Worm (Caenorhabditis elegans) whole organism, late embryonic: ENCODE data around the gene tmbi-4.

ENCODE experiments used
- F13H6.1 ChIP-seq: sonication (generic microtip); optimal IDR thresholded peaks from 2 replicates; lab custom pipeline; 2016; ENCODE audit warnings: missing genetic modification characterization, missing compliant biosample characterization
- K02D7.2 ChIP-seq: sonication (generic microtip); optimal IDR thresholded peaks from 2 replicates; lab custom pipeline; 2017; ENCODE audit warnings: mild to moderate bottlenecking, missing genetic modification characterization, missing compliant biosample characterization
- ama-1 ChIP-seq: fragments of 150-350 bp; optimal IDR thresholded peaks from 2 replicates; lab custom pipeline; 2014
- ceh-18 ChIP-seq: sonication (generic microtip); optimal IDR thresholded peaks from 2 replicates; lab custom pipeline; 2016; ENCODE audit warnings: missing genetic modification characterization, missing compliant biosample characterization
- ceh-19 ChIP-seq: fragments of 200-800 bp; sonication (Bioruptor generic); optimal IDR thresholded peaks from 2 replicates; lab custom pipeline; 2018; ENCODE audit warnings: mild to moderate bottlenecking, missing genetic modification characterization, missing compliant biosample characterization
- ceh-2 ChIP-seq: sonication (generic microtip); optimal IDR thresholded peaks from 2 replicates; lab custom pipeline; 2016; ENCODE audit warnings: missing genotype, missing genetic modification characterization, missing compliant biosample characterization
- ceh-22 ChIP-seq: sonication (generic microtip); optimal IDR thresholded peaks from 2 replicates; lab custom pipeline; 2017; ENCODE audit warnings: missing biosample characterization, missing genetic modification characterization
- ceh-30 ChIP-seq: fragments of 150-350 bp; optimal IDR thresholded peaks from 2 replicates; lab custom pipeline; 2014; ENCODE audit warnings: missing biosample characterization, missing genetic modification characterization
- ceh-45 ChIP-seq: fragments of 200-800 bp; sonication (Bioruptor generic); IDR thresholded peaks from 2 replicates; pipeline ENCODE4 v1.3.6; 2022; ENCODE audit warnings: missing genetic modification reagents, missing genetic modification characterization, missing compliant biosample characterization
- ceh-6 ChIP-seq: fragments of 200-800 bp; sonication (Bioruptor generic); optimal IDR thresholded peaks from 2 replicates; lab custom pipeline; 2018; ENCODE audit warnings: mild to moderate bottlenecking, missing genetic modification characterization, missing compliant biosample characterization
- ceh-9 ChIP-seq: sonication (generic microtip); optimal IDR thresholded peaks from 2 replicates; lab custom pipeline; 2016; ENCODE audit warnings: mild to moderate bottlenecking, missing genetic modification characterization, inconsistent platforms, missing compliant biosample characterization
- fkh-6 ChIP-seq: sonication (generic microtip); optimal IDR thresholded peaks from 2 replicates; lab custom pipeline; 2016; ENCODE audit warnings: missing genetic modification characterization, missing compliant biosample characterization
- gmeb-2 ChIP-seq: sonication (generic microtip); optimal IDR thresholded peaks from 2 replicates; lab custom pipeline; 2016; ENCODE audit warnings: missing genetic modification characterization, inconsistent platforms, missing compliant biosample characterization
- hlh-15 ChIP-seq: sonication (generic microtip); optimal IDR thresholded peaks from 2 replicates; lab custom pipeline; 2016; ENCODE audit warnings: missing genetic modification characterization, missing compliant biosample characterization
- hlh-6 ChIP-seq: sonication (generic microtip); optimal IDR thresholded peaks from 2 replicates; lab custom pipeline; 2016; ENCODE audit warnings: missing genotype, missing genetic modification characterization, missing compliant biosample characterization
- hlh-8 ChIP-seq: sonication (generic microtip); optimal IDR thresholded peaks from 2 replicates; lab custom pipeline; 2016; ENCODE audit warnings: missing genotype, missing genetic modification characterization, missing compliant biosample characterization
- madf-2 ChIP-seq: sonication (generic microtip); optimal IDR thresholded peaks from 2 replicates; lab custom pipeline; 2017; ENCODE audit warnings: missing genetic modification characterization, missing compliant biosample characterization
- nfya-1 ChIP-seq: sonication (generic microtip); optimal IDR thresholded peaks from 2 replicates; lab custom pipeline; 2017; ENCODE audit warnings: missing genetic modification characterization, mild to moderate bottlenecking, missing compliant biosample characterization, antibody characterized with exemption, moderate library complexity
- nhr-11 ChIP-seq: fragments of 150-350 bp; optimal IDR thresholded peaks from 2 replicates; lab custom pipeline; 2014; ENCODE audit warnings: missing biosample characterization, missing genetic modification characterization
- nhr-232 ChIP-seq: sonication (generic microtip); optimal IDR thresholded peaks from 2 replicates; lab custom pipeline; 2016; ENCODE audit warnings: missing genetic modification characterization, missing compliant biosample characterization
- npax-4 ChIP-seq: sonication (generic microtip); optimal IDR thresholded peaks from 2 replicates; lab custom pipeline; 2016; ENCODE audit warnings: missing genetic modification characterization, missing compliant biosample characterization
- pag-3 ChIP-seq: sonication (generic microtip); optimal IDR thresholded peaks from 2 replicates; lab custom pipeline; 2016; ENCODE audit warnings: missing compliant biosample characterization, missing genetic modification characterization, borderline replicate concordance
- pax-1 ChIP-seq: fragments of 150-350 bp; optimal IDR thresholded peaks from 2 replicates; lab custom pipeline; 2014; ENCODE audit warnings: missing biosample characterization, missing genetic modification characterization
- pha-4 ChIP-seq: fragments of 150-350 bp; optimal IDR thresholded peaks from 2 replicates; lab custom pipeline; 2018; ENCODE audit warnings: missing biosample characterization, missing genetic modification reagents, missing genetic modification characterization
- pqm-1 ChIP-seq: sonication (generic microtip); optimal IDR thresholded peaks from 2 replicates; lab custom pipeline; 2016; ENCODE audit warnings: missing genetic modification characterization, missing compliant biosample characterization
- pros-1 ChIP-seq: fragments of 150-350 bp; optimal IDR thresholded peaks from 2 replicates; lab custom pipeline; 2014; ENCODE audit warnings: missing biosample characterization, missing genetic modification reagents, missing genetic modification characterization
- rnt-1 ChIP-seq: sonication (generic microtip); optimal IDR thresholded peaks from 2 replicates; lab custom pipeline; 2016; ENCODE audit warnings: missing genetic modification characterization, missing compliant biosample characterization
- sox-4 ChIP-seq: sonication (generic microtip); optimal IDR thresholded peaks from 2 replicates; lab custom pipeline; 2017; ENCODE audit warnings: mild to moderate bottlenecking, missing genetic modification characterization, inconsistent platforms, missing compliant biosample characterization
- syd-9 ChIP-seq: sonication (generic microtip); optimal IDR thresholded peaks from 2 replicates; lab custom pipeline; 2016; ENCODE audit warnings: mild to moderate bottlenecking, missing genetic modification characterization, moderate library complexity, missing compliant biosample characterization
- tbx-2 ChIP-seq: sonication (generic microtip); optimal IDR thresholded peaks from 2 replicates; lab custom pipeline; 2016; ENCODE audit warnings: missing genetic modification characterization, missing compliant biosample characterization
- unc-3 ChIP-seq, 2 experiments: fragments of 200-800 bp in 1 of 2; sonication (Bioruptor generic) in 1 of 2; sonication (generic microtip) in 1 of 2; conservative IDR thresholded peaks in 1 of 2; optimal IDR thresholded peaks in 1 of 2; 2 replicates each; pipeline versions ENCODE4 v1.3.6 to Lab custom; 2016 to 2022; ENCODE audit warnings: missing compliant biosample characterization in 2 of 2, missing genetic modification characterization in 2 of 2, missing genetic modification reagents in 1 of 2
- unc-42 ChIP-seq: sonication (generic microtip); optimal IDR thresholded peaks from 2 replicates; lab custom pipeline; 2016; ENCODE audit warnings: missing genotype, missing genetic modification characterization, missing compliant biosample characterization
- unc-55 ChIP-seq: sonication (generic microtip); optimal IDR thresholded peaks from 2 replicates; lab custom pipeline; 2017; ENCODE audit warnings: missing biosample characterization, missing genetic modification reagents, missing genetic modification characterization
- zip-5 ChIP-seq: sonication (generic microtip); optimal IDR thresholded peaks from 2 replicates; lab custom pipeline; 2016; ENCODE audit warnings: missing genetic modification characterization, missing compliant biosample characterization
- ztf-16 ChIP-seq: sonication (generic microtip); optimal IDR thresholded peaks from 2 replicates; lab custom pipeline; 2017; ENCODE audit warnings: missing genetic modification characterization, missing compliant biosample characterization

The tmbi-4 gene

ce11 chrX:9168239-9168638 lies 17.7 kb downstream of the tmbi-4 start, which contains the start of gene B0563.9:
B0563.9 (plus strand) TSS chrX:9168539.
- TF ChIP-seq ztf-16 (tag; lab: Kevin White, UChicago) (no peak), rnt-1 (no peak), syd-9 (tag; lab: Kevin White, UChicago) (no peak), ceh-9 (tag; lab: Kevin White, UChicago) (no peak), zip-5 (tag; lab: Kevin White, UChicago) (no peak), ceh-2 (tag; lab: Kevin White, UChicago) (no peak), hlh-15 (tag; lab: Kevin White, UChicago) (no peak), K02D7.2 (no peak), unc-3 (GFP tag; conservative IDR thresholded peaks at IDR 0.05; lab: Robert Waterston, UW) (no peak), unc-3 (tag; optimal IDR thresholded peaks at IDR 0.05; lab: Kevin White, UChicago) (no peak), nfya-1 (tag; lab: Kevin White, UChicago) (no peak), pros-1 (tag; lab: Kevin White, UChicago) (no peak), pha-4 (tag; lab: Kevin White, UChicago) (no peak), unc-55 (GFP tag; lab: Kevin White, UChicago) (no peak)

- TF ChIP-seq unc-42 (tag; lab: Kevin White, UChicago): no peak
- no peak for TF ChIP-seq ceh-19 (GFP tag; lab: Kevin White, UChicago)
- TF ChIP-seq pros-1 (tag; lab: Kevin White, UChicago): no peak
- TF ChIP-seq fkh-6 (tag; lab: Kevin White, UChicago): no peak
- TF ChIP-seq pha-4 (tag; lab: Kevin White, UChicago): no peak
- no peak for TF ChIP-seq nhr-11 (tag; lab: Kevin White, UChicago)
- TF ChIP-seq nhr-232: no peak
- no peak for TF ChIP-seq F13H6.1 (tag; lab: Kevin White, UChicago)
Measured at ce11 chrX:9170058-9170457, 19.6 kb downstream of the tmbi-4 start.

- TF ChIP-seq hlh-8 (tag; lab: Kevin White, UChicago): no peak
- TF ChIP-seq ceh-2 (tag; lab: Kevin White, UChicago): no peak
- TF ChIP-seq syd-9 (tag; lab: Kevin White, UChicago): no peak
- no peak for TF ChIP-seq npax-4 (tag; lab: Kevin White, UChicago)
- TF ChIP-seq K02D7.2: no peak
- TF ChIP-seq zip-5 (tag; lab: Kevin White, UChicago): no peak
- no peak for TF ChIP-seq ceh-30 (tag; lab: Kevin White, UChicago)
- TF ChIP-seq pag-3: no peak
- TF ChIP-seq tbx-2 (tag; lab: Kevin White, UChicago): no peak
- TF ChIP-seq ceh-45 (GFP tag; lab: Robert Waterston, UW): no peak
- no peak for TF ChIP-seq ceh-18
- TF ChIP-seq madf-2 (tag; lab: Kevin White, UChicago): no peak
- no peak for TF ChIP-seq sox-4 (tag; lab: Kevin White, UChicago)
- no peak for TF ChIP-seq F13H6.1 (tag; lab: Kevin White, UChicago)
- no peak for TF ChIP-seq ceh-22
- no peak for TF ChIP-seq pqm-1 (tag; lab: Kevin White, UChicago)
- TF ChIP-seq pax-1 (tag; lab: Kevin White, UChicago): no peak
Measured at ce11 chrX:9171241-9171640, 20.7 kb downstream of the tmbi-4 start, which contains the start of gene B0563.1. B0563.1 (plus strand) TSS chrX:9171541.

- TF ChIP-seq ama-1 (lab: Kevin White, UChicago): no peak
- TF ChIP-seq hlh-6 (tag; lab: Kevin White, UChicago): no peak
- TF ChIP-seq ceh-19 (GFP tag; lab: Kevin White, UChicago): no peak
- no peak for TF ChIP-seq ceh-6
- TF ChIP-seq gmeb-2 (tag; lab: Kevin White, UChicago): no peak
- no peak for TF ChIP-seq unc-42 (tag; lab: Kevin White, UChicago)
- no peak for TF ChIP-seq ceh-45 (GFP tag; lab: Robert Waterston, UW)
- no peak for TF ChIP-seq nhr-11 (tag; lab: Kevin White, UChicago)
- no peak for TF ChIP-seq ceh-30 (tag; lab: Kevin White, UChicago)
Measured at ce11 chrX:9172278-9172677, 21.8 kb downstream of the tmbi-4 start, which contains the start of gene B0563.18. B0563.18 (plus strand) TSS chrX:9172578.
